Fruit fly (Drosophila melanogaster) whole organism, adult: Measurements from ENCODE around the gene RIOK2.

Experiments used
- CG11617 ChIP-seq: fragments of 200-800 bp; sonication (Bioruptor generic); optimal IDR thresholded peaks from 2 replicates; lab custom pipeline; 2017; ENCODE audit warnings: mild to moderate bottlenecking, missing biosample characterization, missing genetic modification reagents, missing genetic modification characterization
- CG12768 ChIP-seq: fragments of 200-800 bp; sonication (Bioruptor generic); optimal IDR thresholded peaks from 2 replicates; lab custom pipeline; 2017; ENCODE audit warnings: missing biosample characterization, missing genetic modification characterization, mild to moderate bottlenecking, moderate library complexity, missing genetic modification reagents
- CG1620 ChIP-seq: fragments of 200-800 bp; sonication (Bioruptor generic); optimal IDR thresholded peaks from 2 replicates; lab custom pipeline; 2016; ENCODE audit warnings: missing biosample characterization, missing genetic modification characterization
- CG7045 ChIP-seq: fragments of 200-800 bp; sonication (Bioruptor generic); optimal IDR thresholded peaks from 2 replicates; lab custom pipeline; 2017; ENCODE audit warnings: missing biosample characterization, mild to moderate bottlenecking, missing genetic modification characterization

DNA sequence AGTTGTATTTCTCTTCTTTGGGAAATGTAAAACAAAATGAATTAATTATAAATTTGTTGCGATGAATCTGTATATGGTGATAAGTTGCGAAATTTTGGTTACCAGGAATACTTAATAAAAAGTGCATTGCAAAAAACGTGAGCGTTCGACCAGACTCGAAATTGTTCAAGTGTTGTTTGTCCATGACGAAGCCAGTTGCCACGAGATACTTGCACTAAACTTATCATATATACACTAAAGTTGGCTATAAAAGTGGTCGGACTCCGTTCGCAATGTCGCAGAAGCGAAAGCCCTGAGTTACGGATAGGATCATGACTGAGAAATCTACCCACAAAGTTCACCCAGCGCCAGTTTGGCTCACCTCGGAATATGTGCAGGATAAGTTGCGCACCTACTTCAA is 7.9 kb downstream of the RIOK2 start, which contains the start of gene CG11878:
- TF ChIP-seq CG12768 (GFP tag; lab: Kevin White, UChicago): no peak
- no peak for TF ChIP-seq CG7045 (GFP tag; lab: Kevin White, UChicago)
- no peak for TF ChIP-seq CG1620 (GFP tag; lab: Kevin White, UChicago)
- TF ChIP-seq CG11617 (GFP tag; lab: Kevin White, UChicago): no peak
